Worm (Caenorhabditis elegans) whole organism, L4 larva: ENCODE data around the gene col-110.
A peak's percentile ranks its signal among the peaks of the same experiment; 100 is the strongest.

Experiments used
- Y75B8A.6 ChIP-seq: fragments of 200-800 bp; sonication (Bioruptor generic); IDR thresholded peaks from 2 replicates; pipeline ENCODE4 v1.3.6; 2022; ENCODE audit warnings: missing genetic modification reagents, missing genetic modification characterization, missing compliant biosample characterization
- aha-1 ChIP-seq: fragments of 150-350 bp; peaks from one replicate; lab custom pipeline; 2014; ENCODE audit warnings: missing biosample characterization, missing genetic modification characterization
- ama-1 ChIP-seq: fragments of 150-350 bp; optimal IDR thresholded peaks from 2 replicates; lab custom pipeline; 2014; ENCODE audit warnings: inconsistent platforms, mixed read lengths
- attf-4 ChIP-seq: sonication (generic microtip); optimal IDR thresholded peaks from 3 replicates; lab custom pipeline; 2017; ENCODE audit warnings: missing biosample characterization, missing genetic modification characterization
- dmd-6 ChIP-seq: fragments of 200-800 bp; sonication (Bioruptor generic); IDR thresholded peaks from 2 replicates; pipeline ENCODE4 v1.3.6; 2022; ENCODE audit warnings: missing genetic modification reagents, missing genetic modification characterization, missing compliant biosample characterization
- dmd-9 ChIP-seq: fragments of 200-800 bp; sonication (Bioruptor generic); IDR thresholded peaks from 2 replicates; pipeline ENCODE4 v1.3.6; 2022; ENCODE audit warnings: missing genetic modification reagents, missing genetic modification characterization, missing compliant biosample characterization
- dpl-1 ChIP-seq: fragments of 150-350 bp; optimal IDR thresholded peaks from 2 replicates; lab custom pipeline; 2014; ENCODE audit warnings: missing biosample characterization, missing genetic modification reagents, missing genetic modification characterization
- dve-1 ChIP-seq: sonication (generic microtip); optimal IDR thresholded peaks from 2 replicates; lab custom pipeline; 2017; ENCODE audit warnings: antibody characterized with exemption, mild to moderate bottlenecking, missing genetic modification characterization, missing compliant biosample characterization; ENCODE audit not compliant: insufficient read depth
- hlh-30 ChIP-seq: sonication (generic microtip); optimal IDR thresholded peaks from 2 replicates; lab custom pipeline; 2017; ENCODE audit warnings: antibody characterized with exemption, mild to moderate bottlenecking, missing genetic modification characterization, missing compliant biosample characterization; ENCODE audit not compliant: insufficient read depth
- nhr-28 ChIP-seq: fragments of 150-350 bp; optimal IDR thresholded peaks from 2 replicates; lab custom pipeline; 2014; ENCODE audit warnings: missing biosample characterization, missing genetic modification characterization
- pqm-1 ChIP-seq: sonication (generic microtip); optimal IDR thresholded peaks from 2 replicates; lab custom pipeline; 2017; ENCODE audit warnings: missing biosample characterization, missing genetic modification characterization
- unc-62 ChIP-seq, 3 experiments: fragments of 150-350 bp in 1 of 3; sonication (generic microtip); optimal IDR thresholded peaks in 2 of 3; peaks in 1 of 3; 1 replicate in 1 of 3; 2 replicates in 2 of 3; lab custom pipeline; 2014 to 2017; ENCODE audit warnings: missing biosample characterization in 3 of 3, missing genetic modification characterization in 3 of 3, missing genetic modification reagents in 3 of 3, missing genotype in 1 of 3
- ztf-7 ChIP-seq: fragments of 150-350 bp; optimal IDR thresholded peaks from 2 replicates; lab custom pipeline; 2014; ENCODE audit warnings: missing biosample characterization, missing genetic modification characterization

col-110 gene

DNA sequence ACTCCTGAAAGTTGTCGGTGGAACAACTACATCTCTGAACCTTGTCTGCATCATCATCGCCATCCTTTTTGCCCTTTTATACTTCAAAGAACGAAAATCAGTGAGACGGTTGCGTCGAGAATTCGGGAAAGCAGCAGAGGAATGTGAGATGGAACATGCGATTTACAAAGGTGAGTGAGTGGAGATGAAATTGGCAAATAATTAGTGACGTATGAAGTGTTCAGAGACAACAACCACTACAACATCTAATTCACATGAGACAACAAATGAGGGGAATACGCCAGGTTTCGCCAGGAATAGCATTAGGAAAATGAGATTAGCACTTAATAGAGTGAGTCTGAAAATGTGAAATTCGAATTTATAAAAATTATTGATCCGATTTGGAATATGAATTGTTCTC is 44.9 kb downstream of the col-110 start:
- no peak for TF ChIP-seq dve-1 (tag; lab: Kevin White, UChicago)
- peak in 1 of 2 experiments; percentile 90 for TF ChIP-seq unc-62 (GFP tag; optimal IDR thresholded peaks at IDR 0.05 in 1 of 2; lab: Kevin White, UChicago)
- no peak for TF ChIP-seq unc-62 (tag; optimal IDR thresholded peaks at IDR 0.05; lab: Kevin White, UChicago)
- peak; percentile 7 for TF ChIP-seq nhr-28

DNA sequence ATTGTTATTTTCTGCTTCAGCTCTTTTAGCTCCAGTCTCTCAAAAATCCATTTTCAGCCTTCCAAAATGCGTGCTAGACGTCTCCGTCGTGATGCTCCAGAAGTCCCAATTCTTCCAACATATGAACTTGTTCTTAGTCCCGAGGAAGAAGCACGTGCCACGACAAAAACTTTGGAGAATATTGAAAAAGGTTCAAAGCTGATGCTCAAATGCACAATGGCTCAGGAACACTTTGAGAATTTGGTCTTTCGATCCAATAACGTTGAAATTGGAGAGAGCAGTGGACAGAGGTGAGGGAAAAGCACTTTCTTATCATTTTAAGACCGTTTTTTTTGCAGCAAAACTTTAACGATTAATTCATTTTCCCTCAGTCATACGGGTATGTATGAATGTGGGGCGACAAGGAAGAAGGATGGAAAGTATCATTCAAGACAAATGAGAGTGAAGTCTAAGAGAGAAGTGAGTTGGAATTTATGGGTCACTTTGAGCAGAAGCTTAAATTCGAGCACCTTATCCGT is 46.8 kb downstream of the col-110 start, which contains the start of gene igeg-1:
igeg-1 (plus strand) TSS at position 51 of the 518 bp plus-strand sequence.
- TF ChIP-seq aha-1 (peak; percentile 96), nhr-28 (peak; percentile 33), dmd-6 (GFP tag; lab: Robert Waterston, UW) (peak; percentile 48; the same call in 1 of the 2 replicates), dpl-1 (GFP tag; lab: Kevin White, UChicago) (no peak), pqm-1 (tag; lab: Kevin White, UChicago) (peak; percentile 70), attf-4 (tag; lab: Kevin White, UChicago) (no peak), ama-1 (lab: Kevin White, UChicago) (peak; percentile 23)

DNA sequence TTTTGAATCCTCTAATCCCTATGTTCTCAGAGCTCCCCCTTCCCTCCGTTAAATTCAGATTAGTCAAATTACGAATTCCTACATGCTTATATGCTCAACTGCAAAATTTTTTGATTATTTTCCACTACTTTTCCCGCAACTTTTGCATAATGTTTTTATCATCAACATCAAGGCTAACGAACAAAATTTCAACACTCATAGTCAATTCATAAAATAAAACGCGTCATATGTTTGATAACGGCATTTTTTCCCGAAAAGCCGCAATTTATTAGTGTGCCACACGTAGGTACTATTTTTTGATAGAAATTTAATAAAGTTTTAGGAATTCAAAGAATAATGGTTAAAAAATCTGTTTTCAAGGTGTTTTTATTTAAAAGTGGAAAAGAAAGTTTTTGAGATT is 50.3 kb downstream of the col-110 start:
- TF ChIP-seq pqm-1 (tag; lab: Kevin White, UChicago) (peak; percentile 45), Y75B8A.6 (GFP tag; lab: Robert Waterston, UW) (no peak), aha-1 (peak; percentile 11), dve-1 (tag; lab: Kevin White, UChicago) (peak; percentile 19), hlh-30 (peak; percentile 12), dmd-9 (no peak), ztf-7 (tag; lab: Kevin White, UChicago) (no peak), nhr-28 (peak; percentile 51), attf-4 (tag; lab: Kevin White, UChicago) (no peak)
